Worm (Caenorhabditis elegans) whole organism, L2 larva: ENCODE measurements around the gene glb-34.

ENCODE experiments used
- Y55F3AM.14 ChIP-seq: fragments of 200-800 bp; sonication (Bioruptor generic); optimal IDR thresholded peaks from 2 replicates; lab custom pipeline; 2018; ENCODE audit warnings: mild to moderate bottlenecking, missing genetic modification characterization, missing compliant biosample characterization
- alr-1 ChIP-seq: fragments of 150-350 bp; optimal IDR thresholded peaks from 2 replicates; lab custom pipeline; 2014; ENCODE audit warnings: missing biosample characterization, missing genetic modification characterization
- aly-2 ChIP-seq: fragments of 150-350 bp; optimal IDR thresholded peaks from 2 replicates; lab custom pipeline; 2014; ENCODE audit warnings: missing biosample characterization, missing genetic modification characterization
- ama-1 ChIP-seq: fragments of 150-350 bp; optimal IDR thresholded peaks from 2 replicates; lab custom pipeline; 2018; ENCODE audit warnings: inconsistent platforms
- blmp-1 ChIP-seq: sonication (generic microtip); optimal IDR thresholded peaks from 2 replicates; lab custom pipeline; 2017; ENCODE audit warnings: missing genetic modification characterization, mild to moderate bottlenecking, missing compliant biosample characterization, antibody characterized with exemption, moderate library complexity; ENCODE audit not compliant: insufficient read depth
- ceh-82 ChIP-seq: fragments of 150-350 bp; optimal IDR thresholded peaks from 2 replicates; lab custom pipeline; 2014; ENCODE audit warnings: missing biosample characterization, missing genetic modification characterization
- crh-2 ChIP-seq: sonication (generic microtip); optimal IDR thresholded peaks from 2 replicates; lab custom pipeline; 2017; ENCODE audit warnings: missing biosample characterization, missing genetic modification characterization
- elt-1 ChIP-seq: fragments of 150-350 bp; optimal IDR thresholded peaks from 2 replicates; lab custom pipeline; 2014; ENCODE audit warnings: missing biosample characterization, missing genetic modification characterization
- gmeb-1 ChIP-seq: fragments of 150-350 bp; optimal IDR thresholded peaks from 2 replicates; lab custom pipeline; 2014; ENCODE audit warnings: missing biosample characterization, missing genetic modification characterization
- lsy-2 ChIP-seq, 2 experiments: fragments of 150-350 bp in 1 of 2; sonication (generic microtip) in 1 of 2; optimal IDR thresholded peaks; 2 replicates each; lab custom pipeline; 2014 to 2017; ENCODE audit warnings: missing biosample characterization in 2 of 2, missing genetic modification characterization in 2 of 2
- mbf-1 ChIP-seq: sonication (generic microtip); optimal IDR thresholded peaks from 2 replicates; lab custom pipeline; 2017; ENCODE audit warnings: missing biosample characterization, missing genetic modification characterization
- nhr-12 ChIP-seq: fragments of 150-350 bp; optimal IDR thresholded peaks from 2 replicates; lab custom pipeline; 2014; ENCODE audit warnings: missing biosample characterization, missing genetic modification characterization
- nhr-129 ChIP-seq: fragments of 150-350 bp; optimal IDR thresholded peaks from 2 replicates; lab custom pipeline; 2014; ENCODE audit warnings: missing biosample characterization, missing genetic modification characterization
- nhr-23 ChIP-seq: fragments of 150-350 bp; optimal IDR thresholded peaks from 2 replicates; lab custom pipeline; 2014; ENCODE audit warnings: missing biosample characterization, missing genetic modification reagents, missing genetic modification characterization
- nhr-25 ChIP-seq: fragments of 150-350 bp; sonication (generic microtip); optimal IDR thresholded peaks from 3 replicates; lab custom pipeline; 2014; ENCODE audit warnings: missing biosample characterization, missing genetic modification characterization
- peb-1 ChIP-seq: fragments of 150-350 bp; optimal IDR thresholded peaks from 2 replicates; lab custom pipeline; 2014; ENCODE audit warnings: missing biosample characterization, missing genetic modification characterization
- sem-4 ChIP-seq: fragments of 150-350 bp; optimal IDR thresholded peaks from 2 replicates; lab custom pipeline; 2014; ENCODE audit warnings: missing biosample characterization, missing genetic modification reagents, missing genetic modification characterization
- unc-55 ChIP-seq: fragments of 150-350 bp; sonication (generic microtip); optimal IDR thresholded peaks from 3 replicates; lab custom pipeline; 2014; ENCODE audit warnings: missing biosample characterization, missing genetic modification reagents, missing genetic modification characterization
- ztf-1 ChIP-seq: fragments of 200-800 bp; sonication (Bioruptor generic); conservative IDR thresholded peaks from 2 replicates; pipeline ENCODE4 v1.3.6; 2022; ENCODE audit warnings: missing genetic modification characterization, missing compliant biosample characterization
- ztf-4 ChIP-seq: fragments of 150-350 bp; optimal IDR thresholded peaks from 2 replicates; lab custom pipeline; 2014; ENCODE audit warnings: missing biosample characterization, missing genetic modification characterization

glb-34 gene

DNA sequence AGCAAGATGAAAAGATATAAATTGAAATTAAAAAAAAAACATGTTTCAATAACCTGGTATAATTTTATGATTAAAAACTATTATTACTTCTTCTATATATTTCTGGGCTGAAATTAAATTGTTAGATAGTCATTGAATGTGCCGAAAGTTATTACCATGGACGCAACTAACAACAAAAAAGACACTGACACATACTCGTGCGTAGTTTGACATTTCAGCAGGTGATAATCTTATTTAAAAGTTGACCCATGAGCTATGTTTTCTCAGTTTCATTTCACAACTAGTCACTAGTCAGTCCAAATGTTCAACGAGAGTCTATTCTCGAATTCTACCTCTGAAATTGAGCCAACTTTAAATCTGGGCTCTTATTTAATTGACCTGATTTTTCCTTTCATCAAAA is 43.8 kb downstream of the glb-34 start, which contains the start of gene T27E7.3:
TSS of gene T27E7.3 (plus strand) at position 301 of the 400 bp plus-strand sequence.
- TF ChIP-seq mbf-1 (tag; lab: Kevin White, UChicago) (no peak), gmeb-1 (tag; lab: Kevin White, UChicago) (no peak), peb-1 (tag; lab: Kevin White, UChicago) (no peak), sem-4 (no peak), alr-1 (tag; lab: Kevin White, UChicago) (no peak), unc-55 (no peak), lsy-2 (tag; optimal IDR thresholded peaks at IDR 0.05; lab: Kevin White, UChicago) (no peak), elt-1 (tag; lab: Kevin White, UChicago) (no peak), aly-2 (tag; lab: Kevin White, UChicago) (no peak), Y55F3AM.14 (GFP tag; lab: Kevin White, UChicago) (no peak), ceh-82 (tag; lab: Kevin White, UChicago) (no peak), ama-1 (no peak), ztf-4 (tag; lab: Kevin White, UChicago) (no peak), nhr-23 (tag; lab: Kevin White, UChicago) (no peak), nhr-129 (tag; lab: Kevin White, UChicago) (no peak), nhr-25 (tag; lab: Kevin White, UChicago) (no peak), ztf-1 (GFP tag; lab: Robert Waterston, UW) (no peak), crh-2 (tag; lab: Kevin White, UChicago) (no peak), blmp-1 (tag; lab: Kevin White, UChicago) (no peak)

- TF ChIP-seq nhr-12 (tag; lab: Kevin White, UChicago), result no peak
Measured at ce11 chrIV:14523568-14523967, 48.9 kb downstream of the glb-34 start, which contains the start of gene srh-63. srh-63 (plus strand) TSS chrIV:14523868.
